Fruit fly (Drosophila melanogaster) whole organism, embryonic: ENCODE data around the gene Bap111.

Experiments used
- Atf3 ChIP-seq: fragments of 200-800 bp; sonication (Bioruptor generic); optimal IDR thresholded peaks from 3 replicates; lab custom pipeline; 2016; ENCODE audit warnings: missing biosample characterization, missing genetic modification characterization
- B-H2 ChIP-seq: fragments of 200-800 bp; sonication (Bioruptor generic); optimal IDR thresholded peaks from 2 replicates; lab custom pipeline; 2018; ENCODE audit warnings: missing biosample characterization, mild to moderate bottlenecking, missing genetic modification characterization
- BEAF-32 ChIP-seq: fragments of 200-800 bp; sonication (Bioruptor generic); optimal IDR thresholded peaks from 3 replicates; lab custom pipeline; 2017; ENCODE audit warnings: missing biosample characterization, missing genetic modification characterization, mild to moderate bottlenecking, moderate library complexity, missing genetic modification reagents
- C15 ChIP-seq: fragments of 200-800 bp; sonication (Bioruptor generic); IDR thresholded peaks from 3 replicates; pipeline ENCODE4 v1.3.6; 2022; ENCODE audit warnings: missing biosample characterization, missing genetic modification characterization
- CG10209 ChIP-seq: fragments of 200-800 bp; sonication (Bioruptor generic); optimal IDR thresholded peaks from 3 replicates; lab custom pipeline; 2017; ENCODE audit warnings: missing biosample characterization, mild to moderate bottlenecking, missing genetic modification characterization, missing genetic modification reagents
- CG10366 ChIP-seq: fragments of 200-800 bp; sonication (Bioruptor generic); IDR thresholded peaks from 2 replicates; pipeline ENCODE4 v1.3.6; 2022; ENCODE audit warnings: missing biosample characterization, missing genetic modification characterization
- CG12155 ChIP-seq: fragments of 200-800 bp; sonication (Bioruptor generic); optimal IDR thresholded peaks from 3 replicates; lab custom pipeline; 2016; ENCODE audit warnings: missing biosample characterization, missing genetic modification characterization
- CG14667 ChIP-seq: fragments of 200-800 bp; sonication (Bioruptor generic); IDR thresholded peaks from 2 replicates; pipeline ENCODE4 v1.3.6; 2022; ENCODE audit warnings: missing biosample characterization, missing genetic modification characterization
- CG14710 ChIP-seq: fragments of 200-800 bp; sonication (Bioruptor generic); optimal IDR thresholded peaks from 3 replicates; lab custom pipeline; 2019; ENCODE audit warnings: missing biosample characterization, mild to moderate bottlenecking, missing genetic modification characterization, moderate library complexity
- CG15011 ChIP-seq: fragments of 200-800 bp; sonication (Bioruptor generic); optimal IDR thresholded peaks from 3 replicates; lab custom pipeline; 2018; ENCODE audit warnings: missing biosample characterization, mild to moderate bottlenecking, missing genetic modification characterization
- CG15514 ChIP-seq: fragments of 200-800 bp; sonication (Bioruptor generic); optimal IDR thresholded peaks from 3 replicates; lab custom pipeline; 2017; ENCODE audit warnings: missing biosample characterization, missing genetic modification characterization, mild to moderate bottlenecking, moderate library complexity, missing genetic modification reagents
- CG1603 ChIP-seq: fragments of 200-800 bp; sonication (Bioruptor generic); optimal IDR thresholded peaks from 2 replicates; lab custom pipeline; 2019; ENCODE audit warnings: missing biosample characterization, mild to moderate bottlenecking, missing genetic modification characterization, moderate library complexity
- CG16863 ChIP-seq: fragments of 200-800 bp; sonication (Bioruptor generic); optimal IDR thresholded peaks from 3 replicates; lab custom pipeline; 2016; ENCODE audit warnings: missing biosample characterization, missing genetic modification characterization
- CG17568 ChIP-seq: fragments of 200-800 bp; sonication (Bioruptor generic); optimal IDR thresholded peaks from 2 replicates; lab custom pipeline; 2018; ENCODE audit warnings: missing biosample characterization, mild to moderate bottlenecking, missing genetic modification characterization, moderate library complexity
- CG18262 ChIP-seq: fragments of 200-800 bp; optimal IDR thresholded peaks from 3 replicates; lab custom pipeline; 2019; ENCODE audit warnings: missing biosample characterization, mild to moderate bottlenecking, missing genetic modification characterization, moderate library complexity
- CG18764 ChIP-seq: fragments of 200-800 bp; sonication (Bioruptor generic); optimal IDR thresholded peaks from 3 replicates; lab custom pipeline; 2016; ENCODE audit warnings: missing biosample characterization, missing genetic modification characterization
- CG5953 ChIP-seq: fragments of 200-800 bp; sonication (Bioruptor generic); IDR thresholded peaks from 2 replicates; pipeline ENCODE4 v1.3.6; 2022; ENCODE audit warnings: missing biosample characterization, missing genetic modification characterization
- CG7928 ChIP-seq: fragments of 200-800 bp; sonication (Bioruptor generic); optimal IDR thresholded peaks from 2 replicates; lab custom pipeline; 2017; ENCODE audit warnings: missing biosample characterization, mild to moderate bottlenecking, missing genetic modification characterization
- CG9727 ChIP-seq: fragments of 200-800 bp; sonication (Bioruptor generic); optimal IDR thresholded peaks from 3 replicates; lab custom pipeline; 2017; ENCODE audit warnings: missing biosample characterization, mild to moderate bottlenecking, missing genetic modification characterization
- CoRest ChIP-seq: fragments of 200-800 bp; sonication (Bioruptor generic); optimal IDR thresholded peaks from 3 replicates; lab custom pipeline; 2018; ENCODE audit warnings: missing biosample characterization, mild to moderate bottlenecking, missing genetic modification characterization, moderate library complexity
- Fer2 ChIP-seq: fragments of 200-800 bp; sonication (Bioruptor generic); optimal IDR thresholded peaks from 2 replicates; lab custom pipeline; 2018; ENCODE audit warnings: missing biosample characterization, mild to moderate bottlenecking, missing genetic modification characterization, moderate library complexity
- Gsc ChIP-seq: fragments of 200-800 bp; sonication (Bioruptor generic); IDR thresholded peaks from 2 replicates; pipeline ENCODE4 v1.3.6; 2022; ENCODE audit warnings: missing biosample characterization, missing genetic modification characterization
- HLH3B ChIP-seq: fragments of 200-800 bp; sonication (Bioruptor generic); IDR thresholded peaks from 2 replicates; pipeline ENCODE4 v1.3.6; 2022; ENCODE audit warnings: missing biosample characterization, missing genetic modification characterization
- MBD-R2 ChIP-seq: fragments of 200-800 bp; sonication (Bioruptor generic); IDR thresholded peaks from 2 replicates; pipeline ENCODE4 v1.3.6; 2022; ENCODE audit warnings: missing biosample characterization, missing genetic modification characterization
- MESR4 ChIP-seq: fragments of 200-800 bp; sonication (Bioruptor generic); optimal IDR thresholded peaks from 2 replicates; lab custom pipeline; 2018; ENCODE audit warnings: missing biosample characterization, mild to moderate bottlenecking, missing genetic modification characterization, moderate library complexity
- MTF-1 ChIP-seq: fragments of 200-800 bp; sonication (Bioruptor generic); optimal IDR thresholded peaks from 2 replicates; lab custom pipeline; 2018; ENCODE audit warnings: missing biosample characterization, mild to moderate bottlenecking, missing genetic modification characterization, borderline replicate concordance
- NfI ChIP-seq: fragments of 200-800 bp; sonication (Bioruptor generic); optimal IDR thresholded peaks from 3 replicates; lab custom pipeline; 2018; ENCODE audit warnings: missing biosample characterization, mild to moderate bottlenecking, missing genetic modification characterization, moderate library complexity
- Pdp1 ChIP-seq, 2 experiments: fragments of 200-800 bp; sonication (Bioruptor generic); optimal IDR thresholded peaks; 3 replicates each; lab custom pipeline; 2016; ENCODE audit warnings: missing biosample characterization in 2 of 2, missing genetic modification characterization in 2 of 2, mild to moderate bottlenecking in 1 of 2, moderate library complexity in 1 of 2
- Poxn ChIP-seq: fragments of 200-800 bp; sonication (Bioruptor generic); IDR thresholded peaks from 2 replicates; pipeline ENCODE4 v1.3.6; 2022; ENCODE audit warnings: missing biosample characterization, missing genetic modification characterization
- Scr ChIP-seq: fragments of 200-800 bp; sonication (Bioruptor generic); IDR thresholded peaks from 2 replicates; pipeline ENCODE4 v1.3.6; 2022; ENCODE audit warnings: missing biosample characterization, missing genetic modification characterization; ENCODE audit not compliant: partially characterized antibody
- Spps ChIP-seq: fragments of 200-800 bp; sonication (Bioruptor generic); optimal IDR thresholded peaks from 2 replicates; lab custom pipeline; 2018; ENCODE audit warnings: missing biosample characterization, mild to moderate bottlenecking, missing genetic modification characterization
- TFAM ChIP-seq: fragments of 200-800 bp; sonication (Bioruptor generic); optimal IDR thresholded peaks from 2 replicates; lab custom pipeline; 2017; ENCODE audit warnings: missing biosample characterization, missing genetic modification characterization, inconsistent platforms
- ab ChIP-seq: fragments of 200-800 bp; sonication (Bioruptor generic); optimal IDR thresholded peaks from 2 replicates; lab custom pipeline; 2016; ENCODE audit warnings: missing biosample characterization, missing genetic modification characterization
- cad ChIP-seq: fragments of >200 bp; optimal IDR thresholded peaks from 2 replicates; lab custom pipeline; 2017; ENCODE audit warnings: missing biosample characterization, missing genetic modification characterization
- crol ChIP-seq: fragments of 200-800 bp; sonication (Bioruptor generic); IDR thresholded peaks from 2 replicates; pipeline ENCODE4 v1.3.6; 2022; ENCODE audit warnings: missing biosample characterization, missing genetic modification characterization
- ewg ChIP-seq: fragments of 200-800 bp; sonication (Bioruptor generic); optimal IDR thresholded peaks from 3 replicates; lab custom pipeline; 2017; ENCODE audit warnings: mild to moderate bottlenecking, missing biosample characterization, missing genetic modification reagents, missing genetic modification characterization
- gsb ChIP-seq: fragments of 200-800 bp; sonication (Bioruptor generic); IDR thresholded peaks from 2 replicates; pipeline ENCODE4 v1.3.6; 2022; ENCODE audit warnings: missing biosample characterization, missing genetic modification characterization
- insv ChIP-seq, 2 experiments: fragments of 200-800 bp; sonication (Bioruptor generic); optimal IDR thresholded peaks; 3 replicates each; lab custom pipeline; 2016 to 2018; ENCODE audit warnings: missing biosample characterization in 2 of 2, missing genetic modification characterization in 2 of 2
- jing ChIP-seq: fragments of 200-800 bp; sonication (Bioruptor generic); optimal IDR thresholded peaks from 2 replicates; lab custom pipeline; 2018; ENCODE audit warnings: missing biosample characterization, mild to moderate bottlenecking, missing genetic modification characterization
- nau ChIP-seq: fragments of 200-800 bp; sonication (Bioruptor generic); optimal IDR thresholded peaks from 3 replicates; lab custom pipeline; 2017; ENCODE audit warnings: missing biosample characterization, mild to moderate bottlenecking, missing genetic modification characterization, missing genetic modification reagents
- onecut ChIP-seq: fragments of 200-800 bp; sonication (Bioruptor generic); IDR thresholded peaks from 2 replicates; pipeline ENCODE4 v1.3.6; 2022; ENCODE audit warnings: missing biosample characterization, missing genetic modification characterization
- repo ChIP-seq: fragments of 200-800 bp; sonication (Bioruptor generic); optimal IDR thresholded peaks from 2 replicates; lab custom pipeline; 2016; ENCODE audit warnings: missing biosample characterization, missing genetic modification characterization
- row ChIP-seq: fragments of 200-800 bp; sonication (Bioruptor generic); IDR thresholded peaks from 3 replicates; pipeline ENCODE4 v1.3.6; 2022; ENCODE audit warnings: missing biosample characterization, missing genetic modification characterization
- schlank ChIP-seq: fragments of 200-800 bp; sonication (Bioruptor generic); optimal IDR thresholded peaks from 2 replicates; lab custom pipeline; 2018; ENCODE audit warnings: missing biosample characterization, mild to moderate bottlenecking, missing genetic modification characterization
- sens ChIP-seq: fragments of 200-800 bp; sonication (Bioruptor generic); peaks from one replicate; lab custom pipeline; 2016; ENCODE audit warnings: missing biosample characterization, missing genetic modification characterization
- sim ChIP-seq: fragments of 200-800 bp; sonication (Bioruptor generic); IDR thresholded peaks from 2 replicates; pipeline ENCODE4 v1.3.6; 2022; ENCODE audit warnings: missing biosample characterization, missing genetic modification characterization
- ssp ChIP-seq: fragments of 200-800 bp; sonication (Bioruptor generic); IDR thresholded peaks from 2 replicates; pipeline ENCODE4 v1.3.6; 2022; ENCODE audit warnings: missing biosample characterization, missing genetic modification characterization
- zf30C ChIP-seq: fragments of 200-800 bp; sonication (Bioruptor generic); optimal IDR thresholded peaks from 3 replicates; lab custom pipeline; 2018; ENCODE audit warnings: missing biosample characterization, mild to moderate bottlenecking, missing genetic modification characterization

The Bap111 gene

DNA sequence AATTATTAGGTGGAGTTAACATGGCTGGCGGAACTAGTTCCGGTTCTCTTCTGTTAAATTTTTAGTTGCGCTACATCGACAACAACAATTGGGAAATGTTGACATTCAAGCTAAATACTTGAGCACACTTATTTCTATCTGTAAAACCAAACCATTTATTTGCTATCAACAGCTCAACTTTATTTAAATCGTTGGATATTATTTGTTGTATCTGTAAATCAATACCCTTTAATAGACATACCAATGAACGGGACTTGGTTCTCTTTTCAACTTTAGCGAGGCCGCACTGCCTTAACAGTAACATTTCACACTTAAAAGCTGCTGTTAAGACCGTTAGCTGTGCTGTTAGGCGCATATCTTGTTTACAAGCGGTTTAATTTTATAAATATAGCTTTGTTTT lies 44.5 kb downstream of the Bap111 start, which contains the start of gene CG12106 (continued):
- TF ChIP-seq MESR4 (GFP tag; lab: Kevin White, UChicago) (no peak), Gsc (GFP tag; lab: Robert Waterston, UW) (no peak), CG7928 (no peak), CG9727 (GFP tag; lab: Kevin White, UChicago) (peak; percentile 3), jing (GFP tag; lab: Kevin White, UChicago) (peak; percentile 14), CG18262 (tag; lab: Kevin White, UChicago) (peak; percentile 36), sens (GFP tag; lab: Kevin White, UChicago) (peak; percentile 59), CG18764 (GFP tag; lab: Kevin White, UChicago) (no peak), onecut (GFP tag; lab: Robert Waterston, UW) (peak; percentile 32; the same call in 1 of the 2 replicates), MBD-R2 (GFP tag; lab: Robert Waterston, UW) (peak; percentile 33; the same call in 1 of the 2 replicates), zf30C (GFP tag; lab: Kevin White, UChicago) (no peak), NfI (peak; percentile 63), cad (no peak), ewg (GFP tag; lab: Kevin White, UChicago) (no peak), Poxn (no peak), CoRest (tag; lab: Kevin White, UChicago) (peak; percentile 63), CG15514 (GFP tag; lab: Kevin White, UChicago) (peak; percentile 98), B-H2 (GFP tag; lab: Kevin White, UChicago) (peak; percentile 28), Pdp1 (GFP tag; optimal IDR thresholded peaks at IDR 0.05; lab: Kevin White, UChicago) (peak in 1 of 2 experiments; percentile 20)

dm6 chrX:9195311-9195710 lies 46.2 kb downstream of the Bap111 start:
- TF ChIP-seq Pdp1 (GFP tag; optimal IDR thresholded peaks at IDR 0.05; lab: Kevin White, UChicago) (no peak), gsb (GFP tag; lab: Robert Waterston, UW) (no peak), nau (GFP tag; lab: Kevin White, UChicago) (no peak), HLH3B (no peak)

dm6 chrX:9196362-9196761 lies 47.3 kb downstream of the Bap111 start, which contains the start of gene CG12118:
TSS of gene CG12118 (minus strand) at chrX:9196414.
- peak; percentile 88 for TF ChIP-seq CG14710 (tag; lab: Kevin White, UChicago)
- TF ChIP-seq schlank: no peak
- TF ChIP-seq ab: no peak
- peak; percentile 74 for TF ChIP-seq ssp (GFP tag; lab: Robert Waterston, UW)
- peak; percentile 55 for TF ChIP-seq Fer2 (tag; lab: Kevin White, UChicago)
- no peak for TF ChIP-seq sim (GFP tag; lab: Robert Waterston, UW)
- peak; percentile 80 for TF ChIP-seq CG10209 (GFP tag; lab: Kevin White, UChicago)
- TF ChIP-seq CG14667 (GFP tag; lab: Robert Waterston, UW): peak; percentile 57; the same call in 1 of the 2 replicates
- TF ChIP-seq CG15011 (GFP tag; lab: Kevin White, UChicago): peak; percentile 20
- TF ChIP-seq repo (GFP tag; lab: Kevin White, UChicago): no peak
- peak; percentile 91 for TF ChIP-seq row (GFP tag; lab: Robert Waterston, UW)
- TF ChIP-seq crol (GFP tag; lab: Robert Waterston, UW): no peak
- no peak for TF ChIP-seq MTF-1
- TF ChIP-seq CG1603 (tag; lab: Kevin White, UChicago): peak; percentile 35
- TF ChIP-seq TFAM: no peak
- peak; percentile 79 for TF ChIP-seq CG12155 (GFP tag; lab: Kevin White, UChicago)
- peak in 1 of 2 experiments; percentile 7 for TF ChIP-seq insv (GFP tag; optimal IDR thresholded peaks at IDR 0.05; lab: Kevin White, UChicago)
- no peak for TF ChIP-seq Atf3 (GFP tag; lab: Kevin White, UChicago)
- TF ChIP-seq Scr (GFP tag; lab: Robert Waterston, UW): peak; percentile 95
- TF ChIP-seq Spps (tag; lab: Kevin White, UChicago): peak; percentile 67
- TF ChIP-seq CG16863 (GFP tag; lab: Kevin White, UChicago): peak; percentile 14
- TF ChIP-seq cad: no peak
- TF ChIP-seq BEAF-32 (GFP tag; lab: Kevin White, UChicago): peak; percentile 89
- TF ChIP-seq CG17568 (GFP tag; lab: Kevin White, UChicago): no peak
- TF ChIP-seq C15: peak; percentile 61; the same call in 1 of the 3 replicates
- peak; percentile 88 for TF ChIP-seq CG10366 (GFP tag; lab: Robert Waterston, UW)
- 0 out of 2 replicates have a peak, but pooled peaks have one; percentile 10 for TF ChIP-seq CG5953 (GFP tag; lab: Robert Waterston, UW)
